Fruit fly (Drosophila melanogaster) whole organism, embryonic: ENCODE data around the gene CG42258.

ENCODE experiments used
- Antp ChIP-seq: fragments of 200-800 bp; sonication (Bioruptor generic); optimal IDR thresholded peaks from 3 replicates; lab custom pipeline; 2016; ENCODE audit warnings: missing biosample characterization, missing genetic modification characterization
- B-H1 ChIP-seq: fragments of 200-800 bp; sonication (Bioruptor generic); IDR thresholded peaks from 3 replicates; pipeline ENCODE4 v1.3.6; 2022; ENCODE audit warnings: missing biosample characterization, missing genetic modification characterization
- B-H2 ChIP-seq: fragments of 200-800 bp; sonication (Bioruptor generic); optimal IDR thresholded peaks from 2 replicates; lab custom pipeline; 2018; ENCODE audit warnings: missing biosample characterization, mild to moderate bottlenecking, missing genetic modification characterization
- Blimp-1 ChIP-seq: fragments of 200-800 bp; sonication (Bioruptor generic); optimal IDR thresholded peaks from 3 replicates; lab custom pipeline; 2018; ENCODE audit warnings: missing biosample characterization, missing genetic modification characterization, mild to moderate bottlenecking, moderate library complexity, missing genetic modification reagents
- CG10543 ChIP-seq: fragments of 200-800 bp; sonication (Bioruptor generic); optimal IDR thresholded peaks from 3 replicates; lab custom pipeline; 2017; ENCODE audit warnings: missing biosample characterization, mild to moderate bottlenecking, missing genetic modification characterization, moderate library complexity
- CG11085 ChIP-seq: fragments of 200-800 bp; sonication (Bioruptor generic); IDR thresholded peaks from 2 replicates; pipeline ENCODE4 v1.3.6; 2022; ENCODE audit warnings: missing biosample characterization, missing genetic modification characterization
- CG11093 ChIP-seq: fragments of 200-800 bp; sonication (Bioruptor generic); IDR thresholded peaks from 3 replicates; pipeline ENCODE4 v1.3.6; 2022; ENCODE audit warnings: missing biosample characterization, missing genetic modification characterization
- CG12391 ChIP-seq: fragments of 200-800 bp; sonication (Bioruptor generic); optimal IDR thresholded peaks from 3 replicates; lab custom pipeline; 2018; ENCODE audit warnings: missing biosample characterization, mild to moderate bottlenecking, missing genetic modification characterization, moderate library complexity
- CG12659 ChIP-seq: fragments of 200-800 bp; sonication (Bioruptor generic); optimal IDR thresholded peaks from 3 replicates; lab custom pipeline; 2017; ENCODE audit warnings: mild to moderate bottlenecking, missing biosample characterization, missing genetic modification reagents, missing genetic modification characterization
- CG13123 ChIP-seq: fragments of 200-800 bp; sonication (Bioruptor generic); optimal IDR thresholded peaks from 2 replicates; lab custom pipeline; 2016; ENCODE audit warnings: missing biosample characterization, missing genetic modification characterization
- CG13775 ChIP-seq: fragments of 200-800 bp; sonication (Bioruptor generic); optimal IDR thresholded peaks from 3 replicates; lab custom pipeline; 2017; ENCODE audit warnings: missing biosample characterization, mild to moderate bottlenecking, missing genetic modification characterization
- CG15696 ChIP-seq: fragments of 200-800 bp; sonication (Bioruptor generic); optimal IDR thresholded peaks from 2 replicates; lab custom pipeline; 2019; ENCODE audit warnings: missing biosample characterization, mild to moderate bottlenecking, missing genetic modification characterization, moderate library complexity
- CG1602 ChIP-seq: fragments of 200-800 bp; sonication (Bioruptor generic); optimal IDR thresholded peaks from 3 replicates; lab custom pipeline; 2016; ENCODE audit warnings: missing biosample characterization, missing genetic modification characterization
- CG1647 ChIP-seq: fragments of 200-800 bp; sonication (Bioruptor generic); optimal IDR thresholded peaks from 3 replicates; lab custom pipeline; 2016; ENCODE audit warnings: missing biosample characterization, missing genetic modification characterization
- CG17186 ChIP-seq: fragments of 200-800 bp; sonication (Bioruptor generic); optimal IDR thresholded peaks from 3 replicates; lab custom pipeline; 2017; ENCODE audit warnings: missing biosample characterization, missing genetic modification reagents, missing genetic modification characterization
- CG17328 ChIP-seq: fragments of 200-800 bp; sonication (Bioruptor generic); IDR thresholded peaks from 2 replicates; pipeline ENCODE4 v1.3.6; 2022; ENCODE audit warnings: missing biosample characterization, missing genetic modification characterization
- CG17359 ChIP-seq: fragments of 200-800 bp; sonication (Bioruptor generic); optimal IDR thresholded peaks from 3 replicates; lab custom pipeline; 2018; ENCODE audit warnings: missing biosample characterization, mild to moderate bottlenecking, missing genetic modification characterization, moderate library complexity
- CG18619 ChIP-seq: fragments of 200-800 bp; sonication (Bioruptor generic); optimal IDR thresholded peaks from 3 replicates; lab custom pipeline; 2017; ENCODE audit warnings: missing biosample characterization, mild to moderate bottlenecking, missing genetic modification characterization
- CG7372 ChIP-seq: fragments of 200-800 bp; sonication (Bioruptor generic); IDR thresholded peaks from 2 replicates; pipeline ENCODE4 v1.3.6; 2022; ENCODE audit warnings: missing biosample characterization, missing genetic modification characterization
- CG7556 ChIP-seq: fragments of 200-800 bp; sonication (Bioruptor generic); optimal IDR thresholded peaks from 2 replicates; lab custom pipeline; 2017; ENCODE audit warnings: missing biosample characterization, mild to moderate bottlenecking, missing genetic modification characterization
- CG7963 ChIP-seq: fragments of 200-800 bp; sonication (Bioruptor generic); IDR thresholded peaks from 3 replicates; pipeline ENCODE4 v1.3.6; 2022; ENCODE audit warnings: missing biosample characterization, missing genetic modification characterization; ENCODE audit not compliant: partially characterized antibody
- CG8290 ChIP-seq, 3 experiments: fragments of 200-800 bp; sonication (Bioruptor generic); optimal IDR thresholded peaks; 2 replicates each; lab custom pipeline; 2016 to 2019; ENCODE audit warnings: missing biosample characterization in 3 of 3, missing genetic modification characterization in 3 of 3, mild to moderate bottlenecking in 2 of 3, moderate library complexity in 1 of 3
- CG8359 ChIP-seq: fragments of 200-800 bp; sonication (Bioruptor generic); optimal IDR thresholded peaks from 2 replicates; lab custom pipeline; 2017; ENCODE audit warnings: missing biosample characterization, mild to moderate bottlenecking, missing genetic modification characterization, borderline replicate concordance
- CG9215 ChIP-seq: fragments of 200-800 bp; sonication (Bioruptor generic); IDR thresholded peaks from 2 replicates; pipeline ENCODE4 v1.3.6; 2022; ENCODE audit warnings: missing biosample characterization, missing genetic modification characterization
- Deaf1 ChIP-seq: fragments of 200-800 bp; optimal IDR thresholded peaks from 3 replicates; lab custom pipeline; 2019; ENCODE audit warnings: missing biosample characterization, mild to moderate bottlenecking, missing genetic modification characterization, moderate library complexity
- E2f1 ChIP-seq: fragments of 200-800 bp; sonication (Bioruptor generic); IDR thresholded peaks from 2 replicates; pipeline ENCODE4 v1.3.6; 2022; ENCODE audit warnings: missing biosample characterization, missing genetic modification characterization
- Gug ChIP-seq: fragments of 200-800 bp; sonication (Bioruptor generic); IDR thresholded peaks from 4 replicates; pipeline ENCODE4 v1.3.6; 2022; ENCODE audit warnings: missing biosample characterization, missing genetic modification characterization
- Hey ChIP-seq: fragments of 200-800 bp; sonication (Bioruptor generic); optimal IDR thresholded peaks from 3 replicates; lab custom pipeline; 2018; ENCODE audit warnings: missing biosample characterization, mild to moderate bottlenecking, missing genetic modification characterization
- Hmr ChIP-seq: fragments of 200-800 bp; sonication (Bioruptor generic); optimal IDR thresholded peaks from 3 replicates; lab custom pipeline; 2017; ENCODE audit warnings: mild to moderate bottlenecking, missing biosample characterization, missing genetic modification reagents, missing genetic modification characterization
- Hr51 ChIP-seq, 2 experiments: fragments of 200-800 bp; sonication (Bioruptor generic); optimal IDR thresholded peaks; 2 replicates in 1 of 2; 3 replicates in 1 of 2; lab custom pipeline; 2016 to 2018; ENCODE audit warnings: missing biosample characterization in 2 of 2, missing genetic modification characterization in 2 of 2, mild to moderate bottlenecking in 1 of 2, moderate library complexity in 1 of 2
- Lhr ChIP-seq: fragments of 200-800 bp; sonication (Bioruptor generic); optimal IDR thresholded peaks from 3 replicates; lab custom pipeline; 2017; ENCODE audit warnings: mild to moderate bottlenecking, missing biosample characterization, missing genetic modification reagents, missing genetic modification characterization
- Nf-YC ChIP-seq: fragments of 200-800 bp; optimal IDR thresholded peaks from 3 replicates; lab custom pipeline; 2019; ENCODE audit warnings: missing biosample characterization, mild to moderate bottlenecking, missing genetic modification characterization, moderate library complexity
- PHDP ChIP-seq: fragments of 200-800 bp; sonication (Bioruptor generic); optimal IDR thresholded peaks from 3 replicates; lab custom pipeline; 2018; ENCODE audit warnings: missing biosample characterization, mild to moderate bottlenecking, missing genetic modification characterization, moderate library complexity
- Pdp1 ChIP-seq, 2 experiments: fragments of 200-800 bp; sonication (Bioruptor generic); optimal IDR thresholded peaks; 3 replicates each; lab custom pipeline; 2016; ENCODE audit warnings: missing biosample characterization in 2 of 2, missing genetic modification characterization in 2 of 2, mild to moderate bottlenecking in 1 of 2, moderate library complexity in 1 of 2
- Poxn ChIP-seq: fragments of 200-800 bp; sonication (Bioruptor generic); IDR thresholded peaks from 2 replicates; pipeline ENCODE4 v1.3.6; 2022; ENCODE audit warnings: missing biosample characterization, missing genetic modification characterization
- Scr ChIP-seq: fragments of 200-800 bp; sonication (Bioruptor generic); IDR thresholded peaks from 2 replicates; pipeline ENCODE4 v1.3.6; 2022; ENCODE audit warnings: missing biosample characterization, missing genetic modification characterization; ENCODE audit not compliant: partially characterized antibody
- Spps ChIP-seq: fragments of 200-800 bp; sonication (Bioruptor generic); optimal IDR thresholded peaks from 2 replicates; lab custom pipeline; 2018; ENCODE audit warnings: missing biosample characterization, mild to moderate bottlenecking, missing genetic modification characterization
- Tbp ChIP-seq: fragments of >200 bp; optimal IDR thresholded peaks from 2 replicates; lab custom pipeline; 2018; ENCODE audit warnings: missing biosample characterization, missing genetic modification characterization
- chn ChIP-seq: fragments of 200-800 bp; sonication (Bioruptor generic); optimal IDR thresholded peaks from 2 replicates; lab custom pipeline; 2016; ENCODE audit warnings: missing biosample characterization, missing genetic modification characterization
- corto ChIP-seq: fragments of 200-800 bp; sonication (Bioruptor generic); optimal IDR thresholded peaks from 2 replicates; lab custom pipeline; 2016; ENCODE audit warnings: missing biosample characterization, mild to moderate bottlenecking, missing genetic modification characterization, moderate library complexity
- cwo ChIP-seq: fragments of 200-800 bp; sonication (Bioruptor generic); optimal IDR thresholded peaks from 3 replicates; lab custom pipeline; 2017; ENCODE audit warnings: missing biosample characterization, missing genetic modification characterization, mild to moderate bottlenecking, moderate library complexity, missing genetic modification reagents
- esg ChIP-seq: fragments of 200-800 bp; sonication (Bioruptor generic); conservative IDR thresholded peaks from 2 replicates; pipeline ENCODE4 v1.3.6; 2022; ENCODE audit warnings: missing biosample characterization, missing genetic modification characterization
- ewg ChIP-seq: fragments of 200-800 bp; sonication (Bioruptor generic); optimal IDR thresholded peaks from 3 replicates; lab custom pipeline; 2017; ENCODE audit warnings: mild to moderate bottlenecking, missing biosample characterization, missing genetic modification reagents, missing genetic modification characterization
- hbn ChIP-seq: fragments of 200-800 bp; sonication (Bioruptor generic); IDR thresholded peaks from 2 replicates; pipeline ENCODE4 v1.3.6; 2022; ENCODE audit warnings: missing biosample characterization, missing genetic modification characterization; ENCODE audit not compliant: partially characterized antibody
- klu ChIP-seq: fragments of 200-800 bp; sonication (Bioruptor generic); IDR thresholded peaks from 2 replicates; pipeline ENCODE4 v1.3.6; 2022; ENCODE audit warnings: missing biosample characterization, missing genetic modification characterization
- kni ChIP-seq: fragments of 200-800 bp; sonication (Bioruptor generic); optimal IDR thresholded peaks from 3 replicates; lab custom pipeline; 2017; ENCODE audit warnings: mild to moderate bottlenecking, missing biosample characterization, missing genetic modification reagents, missing genetic modification characterization
- org-1 ChIP-seq: fragments of 200-800 bp; sonication (Bioruptor generic); optimal IDR thresholded peaks from 2 replicates; lab custom pipeline; 2017; ENCODE audit warnings: missing biosample characterization, missing genetic modification characterization
- pho ChIP-seq: fragments of 200-800 bp; sonication (Bioruptor generic); optimal IDR thresholded peaks from 2 replicates; lab custom pipeline; 2016; ENCODE audit warnings: missing biosample characterization, missing genetic modification characterization
- psq ChIP-seq: fragments of 200-800 bp; sonication (Bioruptor generic); optimal IDR thresholded peaks from 2 replicates; lab custom pipeline; 2017; ENCODE audit warnings: missing biosample characterization, missing genetic modification characterization
- sens ChIP-seq: fragments of 200-800 bp; sonication (Bioruptor generic); peaks from one replicate; lab custom pipeline; 2016; ENCODE audit warnings: missing biosample characterization, missing genetic modification characterization

CG42258 gene

dm6 chrX:12480282-12480681 is 17.0 kb downstream of the CG42258 start (continued):
- TF ChIP-seq klu (GFP tag; lab: Robert Waterston, UW) (no peak), Pdp1 (GFP tag; optimal IDR thresholded peaks at IDR 0.05; lab: Kevin White, UChicago) (peak in 1 of 2 experiments; percentile 38), cwo (GFP tag; lab: Kevin White, UChicago) (peak; percentile 64), Tbp (GFP tag; lab: Kevin White, UChicago) (no peak), CG9215 (GFP tag; lab: Robert Waterston, UW) (no peak), CG11085 (GFP tag; lab: Robert Waterston, UW) (no peak), org-1 (peak; percentile 27), CG13123 (GFP tag; lab: Kevin White, UChicago) (no peak), Hey (tag; lab: Kevin White, UChicago) (no peak), CG12659 (GFP tag; lab: Kevin White, UChicago) (peak; percentile 31), CG12391 (tag; lab: Kevin White, UChicago) (peak; percentile 37), CG7372 (GFP tag; lab: Robert Waterston, UW) (peak; percentile 73), CG18619 (peak; percentile 5), B-H1 (GFP tag; lab: Robert Waterston, UW) (no peak), Gug (no peak), CG15696 (tag; lab: Kevin White, UChicago) (no peak), Hmr (GFP tag; lab: Kevin White, UChicago) (peak; percentile 53), CG17328 (GFP tag; lab: Robert Waterston, UW) (no peak), B-H2 (GFP tag; lab: Kevin White, UChicago) (no peak), chn (GFP tag; lab: Kevin White, UChicago) (no peak), E2f1 (GFP tag; lab: Robert Waterston, UW) (no peak), CG7556 (peak; percentile 52), CG17186 (GFP tag; lab: Kevin White, UChicago) (no peak), Spps (tag; lab: Kevin White, UChicago) (no peak), Scr (no peak), CG1647 (GFP tag; lab: Kevin White, UChicago) (no peak), Poxn (GFP tag; lab: Robert Waterston, UW) (no peak), CG11093 (GFP tag; lab: Robert Waterston, UW) (no peak), hbn (GFP tag; lab: Robert Waterston, UW) (no peak), CG7963 (no peak), Deaf1 (tag; lab: Kevin White, UChicago) (peak; percentile 6), CG10543 (GFP tag; lab: Kevin White, UChicago) (peak; percentile 22), CG17359 (tag; lab: Kevin White, UChicago) (peak; percentile 12), corto (GFP tag; lab: Kevin White, UChicago) (no peak), Hr51 (GFP tag; optimal IDR thresholded peaks at IDR 0.05; lab: Kevin White, UChicago) (peak in 1 of 2 experiments; percentile 54), Antp (GFP tag; lab: Kevin White, UChicago) (no peak), Lhr (GFP tag; lab: Kevin White, UChicago) (no peak), esg (GFP tag; lab: Robert Waterston, UW) (peak; percentile 19), pho (GFP tag; lab: Kevin White, UChicago) (no peak), sens (GFP tag; lab: Kevin White, UChicago) (peak; percentile 60), PHDP (tag; lab: Kevin White, UChicago) (peak; percentile 32), kni (peak; percentile 0), CG1602 (GFP tag; lab: Kevin White, UChicago) (no peak), psq (GFP tag; lab: Kevin White, UChicago) (no peak), Blimp-1 (GFP tag; lab: Kevin White, UChicago) (peak; percentile 3), Nf-YC (tag; lab: Kevin White, UChicago) (peak; percentile 26), CG13775 (GFP tag; lab: Kevin White, UChicago) (no peak), ewg (GFP tag; lab: Kevin White, UChicago) (peak; percentile 80), CG8359 (GFP tag; lab: Kevin White, UChicago) (no peak), CG8290 (GFP tag; optimal IDR thresholded peaks at IDR 0.05; lab: Kevin White, UChicago) (no peak), CG8290 (tag; optimal IDR thresholded peaks at IDR 0.05; lab: Kevin White, UChicago) (peak in 1 of 2 experiments; percentile 14)
